Worm (Caenorhabditis elegans): ENCODE measurements around the gene F13E9.12.
A peak's percentile ranks its signal among the peaks of the same experiment; 100 is the strongest.

Gene F13E9.12

DNA sequence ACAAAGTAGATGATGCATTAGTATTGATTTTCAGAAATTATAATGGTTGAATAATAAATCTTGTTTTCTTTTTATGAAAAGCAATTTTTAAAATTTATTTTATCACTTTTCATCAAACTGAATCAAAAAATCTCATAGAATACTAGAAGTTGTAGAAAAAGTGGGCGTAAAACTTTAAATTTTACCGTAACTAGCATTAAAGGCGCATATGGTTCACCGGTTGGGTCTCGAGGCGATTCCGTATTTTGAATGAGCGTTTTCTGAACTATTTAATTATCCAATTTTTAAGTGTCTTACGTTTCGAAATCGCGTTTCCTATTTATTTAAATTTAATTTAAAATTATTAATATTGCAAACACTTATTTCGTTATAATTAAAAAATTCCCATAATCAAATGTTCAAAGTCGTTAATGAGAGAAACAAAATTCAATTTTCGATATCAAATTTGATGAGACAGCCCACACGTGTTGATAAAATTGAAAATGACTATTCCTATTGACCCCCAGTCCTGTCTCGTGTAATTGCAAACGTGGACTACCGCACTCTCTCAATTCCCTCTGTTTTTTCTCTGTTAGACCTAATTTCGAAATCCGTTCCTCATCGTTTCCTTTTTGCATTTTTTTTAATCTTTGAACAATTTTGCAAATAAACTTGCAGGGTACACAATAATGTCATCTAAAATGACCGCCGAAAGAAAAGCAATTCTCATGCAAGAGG is 16.0 kb downstream of the F13E9.12 start, which contains the start of the genes T11G6.2 and hars-1:
Gene T11G6.2 (minus strand): TSS at position 197 of the 717 bp plus-strand sequence.
Gene hars-1 (plus strand): TSS at position 658 of the 717 bp plus-strand sequence.
- TF ChIP-seq dmd-9 (GFP tag; IDR thresholded peaks at IDR 0.05) (no peak), hlh-30 (tag; optimal IDR thresholded peaks at IDR 0.05; ENCODE audit: insufficient read depth) (peak; percentile 83), arid-1 (GFP tag; conservative IDR thresholded peaks at IDR 0.05) (no peak), nhr-28 (tag; optimal IDR thresholded peaks at IDR 0.05) (peak; percentile 76), F44E2.7 (GFP tag; IDR thresholded peaks at IDR 0.05) (no peak), cey-2 (tag; optimal IDR thresholded peaks at IDR 0.05; ENCODE audit: borderline replicate concordance, insufficient read depth) (no peak), ceh-20 (GFP tag; IDR thresholded peaks at IDR 0.05) (no peak), daf-16 (GFP tag; optimal IDR thresholded peaks at IDR 0.05) (no peak), daf-16 (tag; optimal IDR thresholded peaks at IDR 0.05) (peak; percentile 84), aha-1 (tag) (no peak), lsy-2 (tag; optimal IDR thresholded peaks at IDR 0.05) (peak in 1 of 2 experiments; percentile 40), dve-1 (tag; optimal IDR thresholded peaks at IDR 0.05; ENCODE audit: insufficient read depth) (peak; percentile 36), hlh-11 (tag; optimal IDR thresholded peaks at IDR 0.05) (peak; percentile 52), nhr-10 (tag; optimal IDR thresholded peaks at IDR 0.05) (no peak), nhr-77 (tag; optimal IDR thresholded peaks at IDR 0.05) (peak; percentile 74), dmd-6 (GFP tag; IDR thresholded peaks at IDR 0.05) (peak; percentile 71; the same call in 1 of the 2 replicates), pqm-1 (tag; optimal IDR thresholded peaks at IDR 0.05) (peak; percentile 76), dmd-8 (GFP tag; IDR thresholded peaks at IDR 0.05) (no peak), nhr-11 (tag; optimal IDR thresholded peaks at IDR 0.05) (no peak), fkh-10 (GFP tag; optimal IDR thresholded peaks at IDR 0.05) (no peak), mes-2 (tag; optimal IDR thresholded peaks at IDR 0.05; ENCODE audit: poor library complexity, severe bottlenecking) (peak; percentile 51), lin-38 (GFP tag; IDR thresholded peaks at IDR 0.05) (peak; percentile 66), lin-13 (GFP tag; optimal IDR thresholded peaks at IDR 0.05) (no peak), mxl-3 (GFP tag; optimal IDR thresholded peaks at IDR 0.05) (peak; percentile 98), zfp-3 (GFP tag; conservative IDR thresholded peaks at IDR 0.05) (no peak), mdl-1 (tag; optimal IDR thresholded peaks at IDR 0.05) (peak in 1 of 2 experiments; percentile 81), mxl-2 (GFP tag; conservative IDR thresholded peaks at IDR 0.05) (no peak), Y5F2A.4 (GFP tag; optimal IDR thresholded peaks at IDR 0.05) (no peak), mep-1 (tag; optimal IDR thresholded peaks at IDR 0.05) (peak; percentile 34), nhr-6 (tag; optimal IDR thresholded peaks at IDR 0.05) (peak; percentile 24), nhr-111 (GFP tag; optimal IDR thresholded peaks at IDR 0.05) (no peak), saeg-2 (GFP tag; IDR thresholded peaks at IDR 0.05) (no peak)

DNA sequence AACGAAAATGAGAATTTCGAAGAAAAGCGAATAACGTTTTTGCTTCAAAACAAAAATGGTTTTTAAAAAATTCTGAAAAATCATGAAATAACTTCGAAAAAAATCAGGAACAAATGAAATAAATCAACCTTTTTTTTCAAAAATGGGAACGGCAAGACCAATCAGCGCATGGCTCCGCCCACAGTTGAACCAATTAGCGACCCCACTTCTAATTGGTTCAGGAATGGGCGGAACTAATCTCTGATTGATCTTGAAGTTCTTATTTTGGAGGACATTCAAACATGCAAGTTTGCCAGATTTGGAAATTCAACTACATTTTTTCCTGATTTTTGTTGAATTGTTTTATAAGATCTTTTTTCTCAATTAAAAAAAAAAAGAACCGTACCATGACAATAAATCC is 18.5 kb downstream of the F13E9.12 start:
- TF ChIP-seq nhr-76 (tag; optimal IDR thresholded peaks at IDR 0.05), result no peak
- TF ChIP-seq lir-3 (tag; optimal IDR thresholded peaks at IDR 0.05), result no peak
- no peak for TF ChIP-seq dmd-6 (GFP tag; IDR thresholded peaks at IDR 0.05)

DNA sequence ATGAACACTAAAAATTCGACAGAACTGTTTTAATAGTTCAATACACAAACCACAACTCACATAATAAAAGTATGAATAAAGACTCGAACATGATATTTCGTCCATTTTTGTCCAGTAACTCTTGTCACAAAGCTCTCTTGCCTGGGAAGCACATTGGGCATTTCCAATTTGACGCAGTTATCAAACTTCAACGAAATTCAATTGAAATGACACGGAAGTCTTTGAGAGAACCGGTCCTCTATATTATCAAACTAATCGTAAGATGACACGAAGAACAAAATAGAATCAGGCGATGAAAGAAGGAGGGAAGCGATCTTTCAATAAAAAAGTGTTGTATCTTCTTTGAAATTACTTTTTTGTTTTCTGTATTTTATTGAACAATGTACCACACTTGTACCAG is 19.4 kb downstream of the F13E9.12 start, which contains the start of gene T11G6.3:
Gene T11G6.3 (minus strand): TSS at position 189 of the 400 bp plus-strand sequence.
- TF ChIP-seq aha-1 (tag) (peak; percentile 91), cey-2 (tag; optimal IDR thresholded peaks at IDR 0.05; ENCODE audit: borderline replicate concordance, insufficient read depth) (peak; percentile 4), nhr-28 (tag; optimal IDR thresholded peaks at IDR 0.05) (peak; percentile 28), duxl-1 (tag; optimal IDR thresholded peaks at IDR 0.05; ENCODE audit: poor library complexity) (no peak), hlh-11 (tag; optimal IDR thresholded peaks at IDR 0.05) (peak; percentile 6), nhr-76 (tag; optimal IDR thresholded peaks at IDR 0.05) (peak; percentile 13), ama-1 (optimal IDR thresholded peaks at IDR 0.05) (no peak), rbr-2 (tag; optimal IDR thresholded peaks at IDR 0.05) (no peak), pqm-1 (tag; optimal IDR thresholded peaks at IDR 0.05) (no peak)

Data from whole organism, L4 larva.